Fruit fly (Drosophila melanogaster) whole organism, prepupa: Measurements from ENCODE around the gene Btnd.

Experiments used
- CG34406 ChIP-seq: fragments of 200-800 bp; sonication (Bioruptor generic); optimal IDR thresholded peaks from 3 replicates; lab custom pipeline; 2016; ENCODE audit warnings: missing biosample characterization, missing genetic modification characterization
- CG6276 ChIP-seq: fragments of 200-800 bp; sonication (Bioruptor generic); optimal IDR thresholded peaks from 2 replicates; lab custom pipeline; 2017; ENCODE audit warnings: missing biosample characterization, mild to moderate bottlenecking, missing genetic modification characterization
- CG6792 ChIP-seq: fragments of 200-800 bp; sonication (Bioruptor generic); optimal IDR thresholded peaks from 3 replicates; lab custom pipeline; 2016; ENCODE audit warnings: missing biosample characterization, missing genetic modification characterization
- CG6854 ChIP-seq: fragments of 200-800 bp; sonication (Bioruptor generic); optimal IDR thresholded peaks from 2 replicates; lab custom pipeline; 2017; ENCODE audit warnings: missing biosample characterization, mild to moderate bottlenecking, missing genetic modification characterization
- CG9139 ChIP-seq: fragments of 200-800 bp; sonication (Bioruptor generic); optimal IDR thresholded peaks from 3 replicates; lab custom pipeline; 2017; ENCODE audit warnings: missing biosample characterization, mild to moderate bottlenecking, missing genetic modification characterization
- Eip75B ChIP-seq: fragments of 200-800 bp; sonication (Bioruptor generic); optimal IDR thresholded peaks from 3 replicates; lab custom pipeline; 2016; ENCODE audit warnings: missing biosample characterization, missing genetic modification characterization
- Hr38 ChIP-seq: sonication (Bioruptor generic); optimal IDR thresholded peaks from 2 replicates; lab custom pipeline; 2016; ENCODE audit warnings: missing biosample characterization, missing genetic modification characterization
- dac ChIP-seq: fragments of 200-800 bp; sonication (Bioruptor generic); optimal IDR thresholded peaks from 2 replicates; lab custom pipeline; 2017; ENCODE audit warnings: missing biosample characterization, mild to moderate bottlenecking, missing genetic modification characterization
- dsx ChIP-seq: fragments of 200-800 bp; optimal IDR thresholded peaks from 3 replicates; lab custom pipeline; 2019; ENCODE audit warnings: missing biosample characterization, mild to moderate bottlenecking, missing genetic modification characterization, moderate library complexity; ENCODE audit not compliant: poor library complexity, severe bottlenecking
- pdm3 ChIP-seq: fragments of 200-800 bp; sonication (Bioruptor generic); optimal IDR thresholded peaks from 3 replicates; lab custom pipeline; 2016; ENCODE audit warnings: missing biosample characterization, missing genetic modification characterization
- spab ChIP-seq: fragments of 200-800 bp; sonication (Bioruptor generic); optimal IDR thresholded peaks from 2 replicates; lab custom pipeline; 2017; ENCODE audit warnings: missing biosample characterization, mild to moderate bottlenecking, missing genetic modification characterization, missing genetic modification reagents

dm6 chrX:6216650-6217049, 2.5 kb downstream of the Btnd start:
- TF ChIP-seq CG6792 (GFP tag; lab: Kevin White, UChicago), result no peak
- TF ChIP-seq CG6276, result no peak
- no peak for TF ChIP-seq Eip75B (GFP tag; lab: Kevin White, UChicago)
- TF ChIP-seq Hr38 (GFP tag; lab: Kevin White, UChicago), result no peak
- TF ChIP-seq pdm3 (GFP tag; lab: Kevin White, UChicago), result no peak
- TF ChIP-seq spab (GFP tag; lab: Kevin White, UChicago), result no peak
- no peak for TF ChIP-seq dac (GFP tag; lab: Kevin White, UChicago)
- TF ChIP-seq CG9139, result no peak
- no peak for TF ChIP-seq CG6854
- TF ChIP-seq dsx (GFP tag; lab: Kevin White, UChicago), result no peak
- TF ChIP-seq CG34406 (GFP tag; lab: Kevin White, UChicago), result no peak
